Fruit fly (Drosophila melanogaster) whole organism, adult: ENCODE results near the gene Trmt6.
A peak's percentile ranks its signal among the peaks of the same experiment; 100 is the strongest.

Experiments
- CG11617 ChIP-seq: fragments of 200-800 bp; sonication (Bioruptor generic); optimal IDR thresholded peaks from 2 replicates; lab custom pipeline; 2017; ENCODE audit warnings: mild to moderate bottlenecking, missing biosample characterization, missing genetic modification reagents, missing genetic modification characterization
- CG12768 ChIP-seq: fragments of 200-800 bp; sonication (Bioruptor generic); optimal IDR thresholded peaks from 2 replicates; lab custom pipeline; 2017; ENCODE audit warnings: missing biosample characterization, missing genetic modification characterization, mild to moderate bottlenecking, moderate library complexity, missing genetic modification reagents
- CG14711 ChIP-seq: fragments of 200-800 bp; sonication (Bioruptor generic); optimal IDR thresholded peaks from 2 replicates; lab custom pipeline; 2018; ENCODE audit warnings: missing biosample characterization, mild to moderate bottlenecking, missing genetic modification characterization, moderate library complexity
- CG1620 ChIP-seq: fragments of 200-800 bp; sonication (Bioruptor generic); optimal IDR thresholded peaks from 2 replicates; lab custom pipeline; 2016; ENCODE audit warnings: missing biosample characterization, missing genetic modification characterization
- CG33017 ChIP-seq: fragments of 200-800 bp; sonication (Bioruptor generic); optimal IDR thresholded peaks from 2 replicates; lab custom pipeline; 2018; ENCODE audit warnings: missing biosample characterization, mild to moderate bottlenecking, missing genetic modification characterization, moderate library complexity
- CG5204 ChIP-seq: fragments of 200-800 bp; sonication (Bioruptor generic); optimal IDR thresholded peaks from 2 replicates; lab custom pipeline; 2016; ENCODE audit warnings: missing biosample characterization, missing genetic modification characterization
- CG7045 ChIP-seq: fragments of 200-800 bp; sonication (Bioruptor generic); optimal IDR thresholded peaks from 2 replicates; lab custom pipeline; 2017; ENCODE audit warnings: missing biosample characterization, mild to moderate bottlenecking, missing genetic modification characterization
- CG7101 ChIP-seq: fragments of 200-800 bp; sonication (Bioruptor generic); optimal IDR thresholded peaks from 2 replicates; lab custom pipeline; 2018; ENCODE audit warnings: missing biosample characterization, mild to moderate bottlenecking, missing genetic modification characterization, moderate library complexity
- Clk ChIP-seq: fragments of 200-800 bp; sonication (Bioruptor generic); optimal IDR thresholded peaks from 2 replicates; lab custom pipeline; 2017; ENCODE audit warnings: missing biosample characterization, missing genetic modification characterization
- Crg-1 ChIP-seq: fragments of 200-800 bp; sonication (Bioruptor generic); optimal IDR thresholded peaks from 2 replicates; lab custom pipeline; 2016; ENCODE audit warnings: missing biosample characterization, missing genetic modification characterization
- Hr96 ChIP-seq: fragments of 200-800 bp; sonication (Bioruptor generic); optimal IDR thresholded peaks from 2 replicates; lab custom pipeline; 2016; ENCODE audit warnings: missing biosample characterization, missing genetic modification characterization
- Mnt ChIP-seq: fragments of 200-800 bp; sonication (Bioruptor generic); optimal IDR thresholded peaks from 2 replicates; lab custom pipeline; 2016; ENCODE audit warnings: missing biosample characterization, mild to moderate bottlenecking, missing genetic modification characterization
- bab1 ChIP-seq: fragments of 200-800 bp; sonication (Bioruptor generic); optimal IDR thresholded peaks from 3 replicates; lab custom pipeline; 2019; ENCODE audit warnings: missing biosample characterization, mild to moderate bottlenecking, missing genetic modification characterization, moderate library complexity
- cic ChIP-seq: fragments of 200-800 bp; sonication (Bioruptor generic); optimal IDR thresholded peaks from 2 replicates; lab custom pipeline; 2017; ENCODE audit warnings: missing biosample characterization, mild to moderate bottlenecking, missing genetic modification characterization, moderate library complexity
- cnc ChIP-seq, 2 experiments: fragments of >200 bp; optimal IDR thresholded peaks; 2 replicates each; lab custom pipeline; 2017
- kay ChIP-seq: fragments of 200-800 bp; sonication (Bioruptor generic); peaks from one replicate; lab custom pipeline; 2016; ENCODE audit warnings: missing biosample characterization, missing genetic modification characterization, borderline replicate concordance
- ovo ChIP-seq: fragments of 200-800 bp; sonication (Bioruptor generic); optimal IDR thresholded peaks from 2 replicates; lab custom pipeline; 2016; ENCODE audit warnings: missing biosample characterization, missing genetic modification characterization
- pad ChIP-seq: fragments of 200-800 bp; sonication (Bioruptor generic); optimal IDR thresholded peaks from 3 replicates; lab custom pipeline; 2017; ENCODE audit warnings: missing biosample characterization, missing genetic modification characterization, mild to moderate bottlenecking, moderate library complexity, missing genetic modification reagents
- tj ChIP-seq: fragments of 200-800 bp; sonication (Bioruptor generic); optimal IDR thresholded peaks from 3 replicates; lab custom pipeline; 2017; ENCODE audit warnings: missing biosample characterization, mild to moderate bottlenecking, missing genetic modification characterization, moderate library complexity
- toe ChIP-seq: fragments of 200-800 bp; sonication (Bioruptor generic); optimal IDR thresholded peaks from 2 replicates; lab custom pipeline; 2016; ENCODE audit warnings: missing biosample characterization, missing genetic modification characterization

The Trmt6 gene

DNA sequence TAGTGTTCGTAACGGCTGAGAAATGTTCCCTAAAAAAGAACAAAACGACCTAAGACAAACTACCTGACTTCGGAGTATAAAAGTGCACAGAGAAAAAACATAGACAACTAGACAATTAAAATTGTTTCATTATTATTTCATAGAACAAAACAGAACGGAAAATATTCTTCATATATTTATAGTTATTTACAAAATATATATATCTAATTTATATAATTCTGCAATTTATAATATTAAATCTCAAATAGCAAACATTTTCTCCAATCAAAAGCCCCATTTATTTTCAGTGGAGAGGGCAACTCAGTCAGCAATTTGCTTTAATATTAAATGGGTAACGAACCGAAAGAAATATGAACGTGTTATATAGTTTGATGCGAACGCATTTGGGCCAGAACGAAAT, 32.9 kb upstream of the Trmt6 start:
- no peak for TF ChIP-seq Clk (GFP tag; lab: Kevin White, UChicago)
- no peak for TF ChIP-seq cic
- TF ChIP-seq CG5204 (GFP tag; lab: Kevin White, UChicago) = no peak
- TF ChIP-seq CG12768 (GFP tag; lab: Kevin White, UChicago) = no peak
- no peak for TF ChIP-seq cnc (optimal IDR thresholded peaks at IDR 0.05; lab: Kevin White, UChicago)
- no peak for TF ChIP-seq Mnt (GFP tag; lab: Kevin White, UChicago)

DNA sequence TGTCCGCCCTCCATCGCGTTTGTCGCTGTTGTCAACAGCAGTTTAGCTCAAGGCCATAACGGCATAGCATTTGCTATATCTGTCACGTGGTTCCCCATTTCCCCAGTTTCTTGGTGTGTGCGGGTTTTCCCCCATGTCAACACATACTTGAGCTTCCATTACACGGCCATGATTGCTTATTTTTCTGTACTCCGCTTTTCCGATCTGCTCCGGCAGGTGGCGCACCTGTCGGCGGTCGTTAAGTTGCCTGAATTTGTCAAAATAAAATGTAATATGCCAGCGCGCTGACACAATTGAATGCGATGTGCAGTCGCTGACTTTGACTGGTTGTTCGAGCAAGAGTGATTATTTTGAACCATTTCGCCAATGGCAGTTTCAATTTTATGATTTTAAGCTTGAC, 22.3 kb upstream of the Trmt6 start:
- TF ChIP-seq CG11617 (GFP tag; lab: Kevin White, UChicago) = no peak
- TF ChIP-seq kay = no peak
- TF ChIP-seq CG1620 (GFP tag; lab: Kevin White, UChicago) = no peak
- TF ChIP-seq CG14711 (tag; lab: Kevin White, UChicago) = no peak
- TF ChIP-seq CG12768 (GFP tag; lab: Kevin White, UChicago) = no peak
- TF ChIP-seq Hr96 (GFP tag; lab: Kevin White, UChicago) = no peak
- TF ChIP-seq cnc (optimal IDR thresholded peaks at IDR 0.05; lab: Kevin White, UChicago) = no peak
- TF ChIP-seq CG33017 = no peak
- no peak for TF ChIP-seq CG7045 (GFP tag; lab: Kevin White, UChicago)
- no peak for TF ChIP-seq Crg-1
- TF ChIP-seq pad (GFP tag; lab: Kevin White, UChicago) = no peak
- no peak for TF ChIP-seq Clk (GFP tag; lab: Kevin White, UChicago)
- no peak for TF ChIP-seq toe (GFP tag; lab: Kevin White, UChicago)
- no peak for TF ChIP-seq CG5204 (GFP tag; lab: Kevin White, UChicago)
- no peak for TF ChIP-seq Mnt (GFP tag; lab: Kevin White, UChicago)
- no peak for TF ChIP-seq tj (GFP tag; lab: Kevin White, UChicago)
- no peak for TF ChIP-seq CG7101 (tag; lab: Kevin White, UChicago)
- no peak for TF ChIP-seq ovo
- no peak for TF ChIP-seq bab1 (GFP tag; lab: Kevin White, UChicago)

DNA sequence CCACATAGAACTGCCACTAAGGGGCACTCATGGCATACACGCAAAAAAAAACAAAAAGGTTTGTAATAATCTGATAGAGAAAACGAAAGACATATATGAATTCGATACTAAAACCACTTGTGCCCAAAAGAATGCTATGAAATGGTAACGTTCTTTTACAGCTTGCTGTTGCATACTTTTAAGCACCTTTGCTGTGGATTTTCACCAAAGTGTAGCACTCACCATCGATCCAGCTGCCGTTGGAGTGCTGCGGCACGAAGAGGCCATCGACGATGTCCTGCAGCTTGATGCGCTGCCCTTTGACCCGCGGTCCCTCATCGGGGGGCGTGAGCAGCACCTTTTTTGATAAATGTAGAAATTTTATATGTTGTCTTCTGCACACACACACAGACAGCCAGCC, 17.0 kb upstream of the Trmt6 start:
- TF ChIP-seq tj (GFP tag; lab: Kevin White, UChicago) (no peak), kay (no peak), CG1620 (GFP tag; lab: Kevin White, UChicago) (no peak), CG12768 (GFP tag; lab: Kevin White, UChicago) (no peak), Hr96 (GFP tag; lab: Kevin White, UChicago) (no peak), Crg-1 (no peak), CG14711 (tag; lab: Kevin White, UChicago) (no peak), Clk (GFP tag; lab: Kevin White, UChicago) (no peak)

DNA sequence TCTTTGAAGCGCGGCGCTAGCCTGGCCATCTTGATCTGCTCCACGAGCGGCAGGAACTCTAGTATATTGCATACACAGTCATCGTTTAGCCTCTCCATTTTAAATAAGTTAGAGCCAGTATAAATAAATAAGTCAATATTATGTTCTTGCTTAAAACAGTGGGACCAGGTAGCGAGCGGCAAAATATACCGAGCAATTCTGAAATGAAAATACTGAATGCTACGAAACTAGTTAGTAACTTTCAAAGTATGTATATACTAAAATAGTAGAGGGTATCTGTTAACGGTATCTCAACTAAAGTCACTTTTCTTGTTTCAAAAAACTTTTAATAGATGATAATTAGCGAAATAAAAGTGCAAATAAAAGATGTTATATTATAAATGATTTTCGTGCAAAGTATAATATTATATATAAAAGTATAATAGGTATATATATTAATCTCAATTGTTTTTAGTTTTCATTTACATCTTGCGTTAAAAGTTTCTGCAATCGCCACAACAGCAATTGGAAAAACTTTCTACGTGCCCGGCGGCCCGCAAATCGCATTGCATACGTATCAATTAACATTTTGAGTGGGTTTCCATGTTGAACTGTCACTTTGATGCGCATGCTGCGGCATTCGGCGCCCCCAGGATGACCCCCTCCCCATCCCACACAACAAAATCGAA, 4.1 kb upstream of the Trmt6 start, which contains the start of gene CG13766:
Gene CG13766 (minus strand): TSS at position 162 of the 668 bp plus-strand sequence.
- TF ChIP-seq CG12768 (GFP tag; lab: Kevin White, UChicago) = no peak
- TF ChIP-seq bab1 (GFP tag; lab: Kevin White, UChicago) = peak; percentile 9

DNA sequence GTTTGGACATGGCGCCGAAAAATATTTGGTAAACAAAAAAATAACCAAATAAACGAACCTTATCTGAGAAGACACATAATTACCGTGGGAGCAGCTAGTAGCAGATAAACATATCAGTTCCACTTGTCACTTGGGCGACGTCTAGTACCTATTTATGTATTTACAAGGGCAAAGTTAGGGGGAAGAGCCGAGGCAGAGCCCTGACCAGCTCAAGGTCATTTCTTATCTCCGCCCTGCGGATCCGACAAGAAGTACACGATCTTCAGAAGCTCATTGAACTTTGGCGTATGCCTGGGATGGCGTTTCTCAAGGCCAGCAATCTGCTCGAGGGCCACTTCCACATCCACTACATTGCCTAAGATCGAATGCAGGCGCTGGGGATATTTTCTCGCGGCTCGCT, 2.9 kb upstream of the Trmt6 start:
- TF ChIP-seq cnc (optimal IDR thresholded peaks at IDR 0.05; lab: Kevin White, UChicago) = no peak
- no peak for TF ChIP-seq CG14711 (tag; lab: Kevin White, UChicago)
- no peak for TF ChIP-seq Clk (GFP tag; lab: Kevin White, UChicago)
- TF ChIP-seq ovo = no peak
- no peak for TF ChIP-seq CG5204 (GFP tag; lab: Kevin White, UChicago)
- TF ChIP-seq toe (GFP tag; lab: Kevin White, UChicago) = no peak
- TF ChIP-seq CG1620 (GFP tag; lab: Kevin White, UChicago) = no peak
- TF ChIP-seq cic = no peak
- no peak for TF ChIP-seq CG33017
- no peak for TF ChIP-seq Hr96 (GFP tag; lab: Kevin White, UChicago)
- TF ChIP-seq Crg-1 = no peak
- no peak for TF ChIP-seq CG11617 (GFP tag; lab: Kevin White, UChicago)
- TF ChIP-seq CG7101 (tag; lab: Kevin White, UChicago) = no peak
- no peak for TF ChIP-seq CG7045 (GFP tag; lab: Kevin White, UChicago)
- TF ChIP-seq tj (GFP tag; lab: Kevin White, UChicago) = no peak
- TF ChIP-seq bab1 (GFP tag; lab: Kevin White, UChicago) = no peak
- no peak for TF ChIP-seq pad (GFP tag; lab: Kevin White, UChicago)
- TF ChIP-seq CG12768 (GFP tag; lab: Kevin White, UChicago) = no peak
- TF ChIP-seq Mnt (GFP tag; lab: Kevin White, UChicago) = no peak
- no peak for TF ChIP-seq kay

DNA sequence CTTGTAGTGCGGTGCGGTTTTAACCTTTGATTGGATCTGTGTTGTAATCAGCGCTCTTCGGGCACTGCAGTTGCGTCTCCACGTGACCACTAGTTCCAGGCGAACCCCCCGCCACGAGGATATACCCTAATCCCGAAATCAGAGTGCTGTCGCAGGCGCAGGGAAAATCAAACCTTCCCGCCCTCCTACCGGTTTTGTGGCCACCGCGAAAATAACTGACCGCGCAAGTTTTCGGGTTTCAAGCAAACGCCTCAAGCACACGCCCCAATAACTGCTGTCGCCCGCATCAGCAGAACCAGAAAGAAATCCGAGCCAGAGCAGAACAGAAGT, 234 bp upstream of the Trmt6 start:
- TF ChIP-seq Mnt (GFP tag; lab: Kevin White, UChicago) = peak; percentile 20
- no peak for TF ChIP-seq cnc (optimal IDR thresholded peaks at IDR 0.05; lab: Kevin White, UChicago)
- no peak for TF ChIP-seq CG11617 (GFP tag; lab: Kevin White, UChicago)
- peak; percentile 94 for TF ChIP-seq tj (GFP tag; lab: Kevin White, UChicago)

DNA sequence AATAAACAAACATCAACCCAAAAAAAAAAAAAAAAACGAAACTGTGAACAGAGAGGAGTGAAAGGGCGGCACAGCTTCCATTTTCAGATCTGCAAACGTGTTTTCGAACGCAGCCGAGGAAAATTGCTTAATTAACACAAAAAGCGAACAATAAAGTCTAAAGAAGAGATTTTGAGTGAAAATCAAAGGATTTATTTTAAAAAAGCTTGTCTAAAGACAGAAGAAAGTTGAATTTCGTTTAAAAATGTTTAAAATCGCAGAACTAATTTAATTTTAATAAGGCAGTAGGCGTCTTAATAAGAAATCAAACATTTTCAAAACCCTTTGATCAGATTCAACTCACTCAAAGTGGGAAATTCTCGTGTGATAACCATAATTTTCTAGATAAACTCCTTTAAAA, 3.0 kb downstream of the Trmt6 start, which contains the start of gene COX5BL:
Gene COX5BL (plus strand): TSS at position 301 of the 400 bp plus-strand sequence.
- no peak for TF ChIP-seq kay
- TF ChIP-seq CG12768 (GFP tag; lab: Kevin White, UChicago) = no peak
- no peak for TF ChIP-seq Clk (GFP tag; lab: Kevin White, UChicago)
- no peak for TF ChIP-seq CG11617 (GFP tag; lab: Kevin White, UChicago)
- no peak for TF ChIP-seq CG14711 (tag; lab: Kevin White, UChicago)
- TF ChIP-seq CG7101 (tag; lab: Kevin White, UChicago) = no peak
- TF ChIP-seq CG7045 (GFP tag; lab: Kevin White, UChicago) = no peak
- TF ChIP-seq cic = no peak
- no peak for TF ChIP-seq Hr96 (GFP tag; lab: Kevin White, UChicago)
- no peak for TF ChIP-seq CG1620 (GFP tag; lab: Kevin White, UChicago)
- no peak for TF ChIP-seq ovo
- no peak for TF ChIP-seq Crg-1
